Fruit fly (Drosophila melanogaster): ENCODE measurements around the gene TotZ.

TotZ gene

DNA sequence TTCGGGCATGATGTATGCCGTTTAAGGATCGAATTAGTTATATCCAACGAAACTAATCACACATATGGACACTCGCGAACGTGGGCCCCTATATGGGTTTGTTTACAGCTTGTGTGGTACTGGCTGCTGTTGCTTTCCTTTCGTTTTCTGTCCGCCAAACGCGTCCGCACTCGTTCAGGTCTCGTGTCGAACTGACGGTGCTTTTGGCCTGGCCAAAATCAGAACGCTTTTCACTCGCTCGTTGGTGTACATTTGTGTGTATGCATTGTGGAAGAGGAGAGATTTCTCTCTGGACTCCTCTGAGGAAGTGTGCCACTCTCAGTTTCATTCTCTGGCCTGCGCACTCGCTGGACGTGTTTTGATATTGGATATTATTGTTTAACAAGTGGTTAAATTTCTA lies 19.6 kb downstream of the TotZ start, which contains the start of gene Ktl:
Ktl (minus strand) TSS at position 193 of the 400 bp plus-strand sequence.
- no peak for TF ChIP-seq Smox (GFP tag; optimal IDR thresholded peaks at IDR 0.05)
- TF ChIP-seq Sox14 (GFP tag; optimal IDR thresholded peaks at IDR 0.05) = no peak
- TF ChIP-seq salr (GFP tag; optimal IDR thresholded peaks at IDR 0.05) = no peak
- TF ChIP-seq topi (GFP tag; optimal IDR thresholded peaks at IDR 0.05) = no peak
- TF ChIP-seq fd59A (GFP tag; optimal IDR thresholded peaks at IDR 0.05) = no peak
- TF ChIP-seq esn (GFP tag; optimal IDR thresholded peaks at IDR 0.05) = no peak
- no peak for TF ChIP-seq Eip93F (GFP tag; optimal IDR thresholded peaks at IDR 0.05)
- TF ChIP-seq CG6276 (GFP tag; optimal IDR thresholded peaks at IDR 0.05) = no peak

DNA sequence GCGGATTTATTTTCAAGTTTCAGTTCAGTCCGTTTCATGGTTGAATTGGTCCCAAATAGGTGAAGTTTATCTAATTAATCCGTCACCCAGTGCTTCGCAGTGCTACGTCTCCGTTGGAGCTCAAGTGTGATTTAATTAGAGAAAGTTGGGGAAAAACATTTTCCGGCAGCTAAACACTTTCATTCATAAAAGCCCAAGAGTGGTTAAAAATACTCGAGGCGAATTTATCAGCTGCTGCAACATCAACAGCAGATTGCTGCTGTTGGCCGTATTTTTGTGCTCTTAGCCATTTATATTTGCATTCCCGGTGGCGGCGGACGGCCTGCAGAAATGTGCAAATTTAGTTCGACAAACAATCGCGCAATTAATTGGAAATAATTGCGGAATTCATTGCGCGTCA lies 24.1 kb downstream of the TotZ start, which contains the start of gene Grik:
Grik (plus strand) TSS at position 301 of the 400 bp plus-strand sequence.
- TF ChIP-seq dsx (GFP tag; optimal IDR thresholded peaks at IDR 0.05; ENCODE audit: poor library complexity, severe bottlenecking) = no peak
- TF ChIP-seq CG34406 (GFP tag; optimal IDR thresholded peaks at IDR 0.05) = no peak

DNA sequence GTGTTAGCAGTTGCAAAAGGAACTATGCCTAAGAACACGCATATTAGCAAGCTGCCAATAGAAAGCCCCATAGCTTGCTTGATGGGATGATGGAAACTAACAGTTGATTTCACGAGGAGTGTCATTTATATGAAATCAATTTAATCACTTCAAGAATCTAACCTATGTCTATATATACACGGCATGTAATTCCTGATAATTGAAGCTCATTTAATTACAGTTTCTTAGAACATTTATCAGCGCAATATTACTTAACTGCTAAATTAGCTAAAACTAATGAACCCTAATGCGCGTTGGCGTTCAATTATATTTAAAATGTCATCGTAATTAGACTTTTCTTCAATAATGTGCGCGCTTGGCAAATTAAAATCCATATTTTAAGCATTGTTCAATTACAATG lies 27.9 kb downstream of the TotZ start, which contains the start of gene TotX:
TotX (minus strand) TSS at position 101 of the 400 bp plus-strand sequence.
- TF ChIP-seq fd59A (GFP tag; optimal IDR thresholded peaks at IDR 0.05) (no peak), ss (GFP tag; optimal IDR thresholded peaks at IDR 0.05) (no peak), Hr39 (GFP tag; optimal IDR thresholded peaks at IDR 0.05) (no peak), svp (GFP tag) (no peak), salr (GFP tag; optimal IDR thresholded peaks at IDR 0.05) (no peak), CG3919 (GFP tag; optimal IDR thresholded peaks at IDR 0.05) (no peak), CG16779 (tag; optimal IDR thresholded peaks at IDR 0.05) (no peak)

dm6 chr3R:20908641-20909040 lies 31.1 kb downstream of the TotZ start:
- TF ChIP-seq CG31627 (GFP tag; optimal IDR thresholded peaks at IDR 0.05) (no peak), CG1621 (tag; optimal IDR thresholded peaks at IDR 0.05) (no peak), CG6163 (GFP tag; IDR thresholded peaks at IDR 0.05) (no peak), CG3032 (tag; optimal IDR thresholded peaks at IDR 0.05) (no peak), cyc (GFP tag; optimal IDR thresholded peaks at IDR 0.05) (no peak), net (GFP tag; optimal IDR thresholded peaks at IDR 0.05) (no peak), Sox102F (GFP tag; optimal IDR thresholded peaks at IDR 0.05) (no peak), CG11902 (GFP tag; optimal IDR thresholded peaks at IDR 0.05) (no peak), esn (GFP tag; optimal IDR thresholded peaks at IDR 0.05) (no peak), lz (GFP tag; optimal IDR thresholded peaks at IDR 0.05) (no peak), CG10631 (GFP tag; optimal IDR thresholded peaks at IDR 0.05) (no peak)

DNA sequence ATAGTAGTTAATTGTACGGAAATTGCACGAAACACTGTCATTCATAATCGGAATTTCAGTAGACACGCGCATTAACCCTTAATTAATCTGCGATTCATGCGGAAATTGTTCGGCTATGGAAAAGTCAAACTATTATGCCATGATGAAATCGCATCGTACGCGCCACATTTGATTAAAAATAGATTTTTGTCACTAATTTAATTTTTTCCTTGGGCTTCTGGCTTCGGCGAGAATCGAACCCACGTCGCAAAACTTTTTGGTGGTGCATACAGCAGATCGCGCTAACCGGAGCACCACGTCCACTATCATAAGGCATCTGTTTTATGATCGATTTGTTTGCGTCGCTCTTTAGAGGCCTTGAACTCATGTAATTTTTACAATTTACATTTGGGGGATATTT lies 35.2 kb downstream of the TotZ start:
- TF ChIP-seq salr (GFP tag; optimal IDR thresholded peaks at IDR 0.05) = no peak
- peak; percentile 44 for TF ChIP-seq Eip78C (GFP tag)
- no peak for TF ChIP-seq CG34406 (GFP tag; optimal IDR thresholded peaks at IDR 0.05)
- TF ChIP-seq eg (GFP tag; IDR thresholded peaks at IDR 0.05) = 0 out of 3 replicates have a peak, but pooled peaks have one; percentile 11
- TF ChIP-seq svp (GFP tag) = peak; percentile 77
- peak; percentile 5 for TF ChIP-seq CG6854 (GFP tag; optimal IDR thresholded peaks at IDR 0.05)

dm6 chr3R:20914103-20914502 lies 36.6 kb downstream of the TotZ start, which contains the start of gene hdly:
TSS of gene hdly (plus strand) at chr3R:20914296.
- TF ChIP-seq Sox14 (GFP tag; optimal IDR thresholded peaks at IDR 0.05) (peak; percentile 90), OdsH (GFP tag; optimal IDR thresholded peaks at IDR 0.05) (peak; percentile 87), lz (GFP tag; optimal IDR thresholded peaks at IDR 0.05) (peak; percentile 71), CG8632 (GFP tag; optimal IDR thresholded peaks at IDR 0.05) (peak; percentile 88), CG11294 (GFP tag; IDR thresholded peaks at IDR 0.05) (peak; percentile 87; the same call in 1 of the 2 replicates), CG8119 (GFP tag; IDR thresholded peaks at IDR 0.05) (peak; percentile 99), CG6163 (GFP tag; IDR thresholded peaks at IDR 0.05) (peak; percentile 99), net (GFP tag; optimal IDR thresholded peaks at IDR 0.05) (peak; percentile 99), esn (GFP tag; optimal IDR thresholded peaks at IDR 0.05) (peak; percentile 84), Gug (GFP tag; IDR thresholded peaks at IDR 0.05) (peak; percentile 95), Eip93F (GFP tag; optimal IDR thresholded peaks at IDR 0.05) (peak; percentile 63), CG3919 (GFP tag; optimal IDR thresholded peaks at IDR 0.05) (peak; percentile 88), topi (GFP tag; optimal IDR thresholded peaks at IDR 0.05) (peak; percentile 86), CG10669 (GFP tag; optimal IDR thresholded peaks at IDR 0.05) (peak; percentile 98), CG11762 (GFP tag; optimal IDR thresholded peaks at IDR 0.05; ENCODE audit: insufficient read depth) (peak; percentile 93), Sox15 (GFP tag; optimal IDR thresholded peaks at IDR 0.05) (no peak), CG11902 (GFP tag; optimal IDR thresholded peaks at IDR 0.05) (no peak), CG10631 (GFP tag; optimal IDR thresholded peaks at IDR 0.05) (peak; percentile 74), CG7368 (GFP tag; optimal IDR thresholded peaks at IDR 0.05) (peak; percentile 94), dac (GFP tag; optimal IDR thresholded peaks at IDR 0.05) (peak; percentile 92), fkh (GFP tag; optimal IDR thresholded peaks at IDR 0.05) (peak; percentile 86), CG15336 (GFP tag; IDR thresholded peaks at IDR 0.05) (peak; percentile 98), CG6792 (GFP tag; optimal IDR thresholded peaks at IDR 0.05) (peak; percentile 72), Hr39 (GFP tag; optimal IDR thresholded peaks at IDR 0.05) (peak; percentile 41)

All from whole organism, prepupa.